Worm (Caenorhabditis elegans) whole organism, midembryonic: ENCODE measurements around the gene fat-7.

Source experiments
- cog-1 ChIP-seq: sonication (generic microtip); optimal IDR thresholded peaks from 2 replicates; lab custom pipeline; 2016; ENCODE audit warnings: missing genetic modification characterization, missing compliant biosample characterization
- flt-1 ChIP-seq: fragments of 200-800 bp; sonication (Bioruptor generic); IDR thresholded peaks from 2 replicates; pipeline ENCODE4 v1.3.6; 2022; ENCODE audit warnings: missing genetic modification characterization, missing compliant biosample characterization
- klf-2 ChIP-seq: fragments of 200-800 bp; sonication (Bioruptor generic); conservative IDR thresholded peaks from 2 replicates; pipeline ENCODE4 v1.3.6; 2022; ENCODE audit warnings: missing genetic modification reagents, missing genetic modification characterization, missing compliant biosample characterization
- med-1 ChIP-seq: sonication (generic microtip); optimal IDR thresholded peaks from 2 replicates; lab custom pipeline; 2017; ENCODE audit warnings: missing genetic modification characterization, mild to moderate bottlenecking, missing compliant biosample characterization, antibody characterized with exemption, missing genetic modification reagents; ENCODE audit not compliant: insufficient read depth
- ref-1 ChIP-seq: fragments of 200-800 bp; sonication (Bioruptor generic); conservative IDR thresholded peaks from 2 replicates; pipeline ENCODE4 v1.3.6; 2022; ENCODE audit warnings: missing genetic modification reagents, missing genetic modification characterization, missing compliant biosample characterization
- tab-1 ChIP-seq: fragments of 200-800 bp; sonication (Bioruptor generic); IDR thresholded peaks from 2 replicates; pipeline ENCODE4 v1.3.6; 2022; ENCODE audit warnings: missing genetic modification characterization, missing compliant biosample characterization
- ztf-29 ChIP-seq: fragments of 200-800 bp; sonication (Bioruptor generic); IDR thresholded peaks from 2 replicates; pipeline ENCODE4 v1.3.6; 2022; ENCODE audit warnings: missing genetic modification reagents, missing genetic modification characterization, missing compliant biosample characterization

- TF ChIP-seq ref-1 (GFP tag; lab: Robert Waterston, UW) (no peak), ztf-29 (no peak), cog-1 (tag; lab: Kevin White, UChicago) (no peak), flt-1 (no peak), tab-1 (GFP tag; lab: Robert Waterston, UW) (no peak), med-1 (GFP tag; lab: Kevin White, UChicago) (no peak), klf-2 (GFP tag; lab: Robert Waterston, UW) (no peak)
Measured at ce11 chrV:7194818-7195217, 41.9 kb upstream of the fat-7 start.
